Worm (Caenorhabditis elegans) whole organism, L2 larva: Measurements from ENCODE around the gene ndus-8.

Experiments
- ZK546.5 ChIP-seq: sonication (generic microtip); optimal IDR thresholded peaks from 2 replicates; lab custom pipeline; 2017; ENCODE audit warnings: missing biosample characterization, missing genetic modification characterization
- ama-1 ChIP-seq: fragments of 150-350 bp; optimal IDR thresholded peaks from 2 replicates; lab custom pipeline; 2018; ENCODE audit warnings: inconsistent platforms
- blmp-1 ChIP-seq: sonication (generic microtip); optimal IDR thresholded peaks from 2 replicates; lab custom pipeline; 2017; ENCODE audit warnings: missing genetic modification characterization, mild to moderate bottlenecking, missing compliant biosample characterization, antibody characterized with exemption, moderate library complexity; ENCODE audit not compliant: insufficient read depth
- gmeb-1 ChIP-seq: fragments of 150-350 bp; optimal IDR thresholded peaks from 2 replicates; lab custom pipeline; 2014; ENCODE audit warnings: missing biosample characterization, missing genetic modification characterization
- nhr-11 ChIP-seq: fragments of 150-350 bp; optimal IDR thresholded peaks from 2 replicates; lab custom pipeline; 2014; ENCODE audit warnings: missing biosample characterization, missing genetic modification characterization
- nhr-12 ChIP-seq: fragments of 150-350 bp; optimal IDR thresholded peaks from 2 replicates; lab custom pipeline; 2014; ENCODE audit warnings: missing biosample characterization, missing genetic modification characterization
- nhr-6 ChIP-seq: fragments of 150-350 bp; optimal IDR thresholded peaks from 2 replicates; lab custom pipeline; 2014; ENCODE audit warnings: missing biosample characterization, missing genetic modification characterization
- nhr-77 ChIP-seq: fragments of 150-350 bp; optimal IDR thresholded peaks from 2 replicates; lab custom pipeline; 2014; ENCODE audit warnings: missing biosample characterization, missing genetic modification characterization
- skn-1 ChIP-seq: sonication (generic microtip); optimal IDR thresholded peaks from 2 replicates; lab custom pipeline; 2017; ENCODE audit warnings: missing biosample characterization, missing genetic modification characterization
- unc-62 ChIP-seq: fragments of 150-350 bp; optimal IDR thresholded peaks from 2 replicates; lab custom pipeline; 2014; ENCODE audit warnings: missing biosample characterization, missing genetic modification reagents, missing genetic modification characterization
- ztf-11 ChIP-seq: sonication (generic microtip); optimal IDR thresholded peaks from 2 replicates; lab custom pipeline; 2017; ENCODE audit warnings: missing biosample characterization, missing genetic modification characterization

DNA sequence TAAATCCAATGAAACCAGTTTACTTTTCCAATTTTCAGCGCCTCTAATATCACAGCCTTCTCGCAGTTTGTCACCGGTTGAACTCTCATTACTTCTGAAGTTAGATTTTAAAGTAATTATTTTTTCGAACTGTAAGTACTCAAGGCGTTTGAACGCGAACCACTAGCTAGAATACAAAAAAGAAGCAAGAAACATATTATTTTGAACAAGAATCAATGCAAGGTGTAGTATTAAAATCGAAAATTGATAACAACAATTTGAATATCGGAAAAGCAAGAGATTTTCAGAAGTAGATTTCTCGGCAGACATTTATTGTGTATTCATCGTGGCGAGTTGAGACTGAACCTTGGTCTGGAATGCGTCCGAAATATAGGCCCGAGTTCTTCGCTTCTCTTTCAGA is 36.0 kb downstream of the ndus-8 start, which contains the start of gene exos-9:
- no peak for TF ChIP-seq skn-1
- TF ChIP-seq gmeb-1, result no peak
- no peak for TF ChIP-seq nhr-6 (tag; lab: Kevin White, UChicago)
- TF ChIP-seq ZK546.5 (tag; lab: Kevin White, UChicago), result no peak
- TF ChIP-seq ama-1 (lab: Kevin White, UChicago), result peak; percentile 8
- TF ChIP-seq blmp-1, result no peak
- TF ChIP-seq nhr-11, result no peak
- TF ChIP-seq nhr-77 (tag; lab: Kevin White, UChicago), result no peak
- TF ChIP-seq unc-62 (GFP tag; lab: Kevin White, UChicago), result no peak
- TF ChIP-seq ztf-11 (tag; lab: Kevin White, UChicago), result no peak
- no peak for TF ChIP-seq nhr-12 (tag; lab: Kevin White, UChicago)
